Worm (Caenorhabditis elegans): Measurements from ENCODE around the gene col-114.

Gene col-114

ce11 chrIV:7246553-7246952 is at the start of gene col-114:
Gene col-114, minus strand, starts transcription at chrIV:7246653.
- no peak for TF ChIP-seq zfh-2 (GFP tag; conservative IDR thresholded peaks at IDR 0.05)
- TF ChIP-seq F57C9.4 (tag; optimal IDR thresholded peaks at IDR 0.05) = no peak
- TF ChIP-seq nhr-179 (tag; optimal IDR thresholded peaks at IDR 0.05) = no peak
- no peak for TF ChIP-seq sdz-38 (tag; optimal IDR thresholded peaks at IDR 0.05)
- no peak for TF ChIP-seq hlh-12 (tag; optimal IDR thresholded peaks at IDR 0.05)
- no peak for TF ChIP-seq F22D6.2 (tag; optimal IDR thresholded peaks at IDR 0.05)
- no peak for TF ChIP-seq fkh-3 (tag; optimal IDR thresholded peaks at IDR 0.05)

DNA sequence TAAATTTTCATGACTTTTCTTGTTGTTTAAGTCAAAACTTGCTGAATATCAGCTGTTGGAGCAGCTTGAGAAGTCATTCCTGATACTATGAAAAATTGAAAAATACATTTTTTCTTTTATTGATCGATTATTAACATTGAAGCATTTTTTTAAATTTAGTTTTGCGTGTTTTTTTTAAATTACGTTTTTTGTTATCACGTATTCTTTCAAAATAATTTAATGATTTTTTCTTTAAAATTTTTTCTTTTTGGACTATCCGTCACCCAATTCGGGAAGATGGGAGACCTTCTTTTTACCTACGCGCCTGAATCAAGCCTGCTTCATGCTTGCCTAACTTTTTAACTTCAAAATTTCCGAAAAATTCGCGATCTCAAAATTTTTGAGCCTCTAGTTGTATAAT is 47.7 kb upstream of the col-114 start, which contains the start of gene F42C5.5:
TSS of gene F42C5.5 (minus strand) at position 101 of the 400 bp plus-strand sequence.
- TF ChIP-seq F49E8.2 (tag; optimal IDR thresholded peaks at IDR 0.05; ENCODE audit: insufficient read depth) (no peak), aptf-2 (GFP tag; conservative IDR thresholded peaks at IDR 0.05) (no peak), hmg-20 (GFP tag; IDR thresholded peaks at IDR 0.05) (no peak), nhr-27 (tag; optimal IDR thresholded peaks at IDR 0.05) (no peak), F52B5.7 (tag; optimal IDR thresholded peaks at IDR 0.05) (no peak), ceh-79 (tag; optimal IDR thresholded peaks at IDR 0.05) (no peak), pha-4 (tag; optimal IDR thresholded peaks at IDR 0.05) (no peak), lsl-1 (GFP tag; optimal IDR thresholded peaks at IDR 0.05) (no peak), zim-3 (tag; optimal IDR thresholded peaks at IDR 0.05) (no peak), rec-8 (tag; optimal IDR thresholded peaks at IDR 0.05) (no peak), T07F8.4 (tag; optimal IDR thresholded peaks at IDR 0.05) (no peak), attf-5 (GFP tag; optimal IDR thresholded peaks at IDR 0.05) (no peak)

DNA sequence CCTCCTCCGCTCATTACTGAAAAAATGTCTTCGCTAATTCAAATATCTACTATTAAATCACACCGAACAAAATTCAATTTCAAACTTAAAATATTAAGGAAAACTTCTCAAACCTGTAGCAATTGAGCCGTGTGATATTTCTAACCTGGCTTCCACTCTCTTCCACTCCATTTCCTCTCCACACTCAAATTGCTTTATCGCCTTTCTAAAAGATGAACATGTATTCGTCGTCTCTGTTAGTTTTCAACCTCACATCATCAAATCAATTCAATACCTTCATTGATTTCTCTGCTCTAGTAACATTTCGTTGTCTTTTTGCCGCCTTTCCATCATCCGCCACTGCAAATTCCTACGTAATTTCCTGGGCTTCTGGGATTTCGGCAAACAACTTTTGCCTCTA is 45.5 kb upstream of the col-114 start, which contains the start of gene F42C5.4:
TSS of gene F42C5.4 (minus strand) at position 171 of the 400 bp plus-strand sequence.
- TF ChIP-seq K12H6.12 (tag; optimal IDR thresholded peaks at IDR 0.05) = no peak

- no peak for TF ChIP-seq tbx-9 (tag; optimal IDR thresholded peaks at IDR 0.05; ENCODE audit: borderline replicate concordance)
- no peak for TF ChIP-seq Y56A3A.18 (GFP tag; IDR thresholded peaks at IDR 0.05)
- TF ChIP-seq let-526 (GFP tag; IDR thresholded peaks at IDR 0.05) = no peak
- TF ChIP-seq egrh-3 (GFP tag; IDR thresholded peaks at IDR 0.05) = no peak
These were observed 44.6 kb upstream of the col-114 start for ce11 chrIV:7291066-7291465.

ce11 chrIV:7287474-7287873 is 41.0 kb upstream of the col-114 start, which contains the start of gene F42C5.3:
Gene F42C5.3, minus strand, starts transcription at chrIV:7287574.
- no peak for TF ChIP-seq nfya-2 (GFP tag; IDR thresholded peaks at IDR 0.05)
- TF ChIP-seq nfya-1 (tag; optimal IDR thresholded peaks at IDR 0.05; ENCODE audit: borderline replicate concordance, insufficient read depth) = no peak
- no peak for TF ChIP-seq sdz-38 (tag; optimal IDR thresholded peaks at IDR 0.05)
- TF ChIP-seq lag-1 (GFP tag; IDR thresholded peaks at IDR 0.05) = no peak
- no peak for TF ChIP-seq hmg-20 (GFP tag; IDR thresholded peaks at IDR 0.05)
- no peak for TF ChIP-seq attf-5 (GFP tag; optimal IDR thresholded peaks at IDR 0.05)
- no peak for TF ChIP-seq cebp-2 (GFP tag; IDR thresholded peaks at IDR 0.05)
- no peak for TF ChIP-seq nhr-179 (tag; optimal IDR thresholded peaks at IDR 0.05)
- TF ChIP-seq ztf-25 (GFP tag; IDR thresholded peaks at IDR 0.05) = no peak
- TF ChIP-seq zim-3 (tag; optimal IDR thresholded peaks at IDR 0.05) = no peak
- TF ChIP-seq F37B4.10 (GFP tag; IDR thresholded peaks at IDR 0.05) = no peak
- no peak for TF ChIP-seq bed-2 (GFP tag; IDR thresholded peaks at IDR 0.05)
- no peak for TF ChIP-seq egl-18 (GFP tag; IDR thresholded peaks at IDR 0.05)
- TF ChIP-seq ztf-22 (GFP tag; optimal IDR thresholded peaks at IDR 0.05) = no peak
- no peak for TF ChIP-seq mxl-1 (tag; optimal IDR thresholded peaks at IDR 0.05)

Data from whole organism, young adult.